Worm (Caenorhabditis elegans) whole organism, L4 larva: ENCODE data around the gene nex-4.

ENCODE experiments used
- F49E8.2 ChIP-seq: sonication (generic microtip); optimal IDR thresholded peaks from 2 replicates; lab custom pipeline; 2016; ENCODE audit warnings: missing compliant biosample characterization, mild to moderate bottlenecking, missing genetic modification characterization, borderline replicate concordance
- dmd-9 ChIP-seq: fragments of 200-800 bp; sonication (Bioruptor generic); IDR thresholded peaks from 2 replicates; pipeline ENCODE4 v1.3.6; 2022; ENCODE audit warnings: missing genetic modification reagents, missing genetic modification characterization, missing compliant biosample characterization
- fkh-10 ChIP-seq: fragments of 150-350 bp; optimal IDR thresholded peaks from 2 replicates; lab custom pipeline; 2014; ENCODE audit warnings: missing biosample characterization, missing genetic modification reagents, missing genetic modification characterization
- pha-4 ChIP-seq, 2 experiments: fragments of 150-350 bp in 1 of 2; fragments of 200-800 bp in 1 of 2; sonication (Bioruptor generic) in 1 of 2; IDR thresholded peaks in 1 of 2; optimal IDR thresholded peaks in 1 of 2; 2 replicates each; pipeline versions ENCODE4 v1.3.6 to Lab custom; 2014 to 2022; ENCODE audit warnings: missing genetic modification characterization in 2 of 2, missing genetic modification reagents in 2 of 2, missing biosample characterization in 1 of 2, missing compliant biosample characterization in 1 of 2

DNA sequence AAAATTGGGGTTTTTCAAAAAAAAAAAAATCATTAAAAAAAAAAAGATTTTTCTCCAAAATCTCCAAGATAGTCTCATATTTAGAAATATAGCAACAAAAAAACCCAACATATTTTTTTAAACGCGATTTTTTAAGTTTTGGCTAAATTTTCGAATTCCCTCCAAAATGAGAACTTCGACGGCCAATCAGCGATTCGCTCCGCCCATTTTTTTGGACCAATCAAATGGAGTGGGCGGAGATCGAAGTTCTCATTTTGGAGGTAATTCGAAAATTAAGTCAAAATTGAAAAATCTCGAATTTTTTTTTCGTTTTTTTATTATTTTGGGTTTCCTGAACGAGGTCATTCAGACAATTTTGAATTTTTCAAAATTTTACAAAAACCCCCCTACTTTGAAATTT, 37.4 kb upstream of the nex-4 start:
- TF ChIP-seq dmd-9 (no peak), fkh-10 (GFP tag; lab: Kevin White, UChicago) (no peak), F49E8.2 (no peak), pha-4 (GFP tag; IDR thresholded peaks at IDR 0.05; lab: Robert Waterston, UW) (no peak), pha-4 (tag; optimal IDR thresholded peaks at IDR 0.05; lab: Kevin White, UChicago) (no peak)
